Worm (Caenorhabditis elegans): Measurements from ENCODE around the gene pcs-1.

The pcs-1 gene

DNA sequence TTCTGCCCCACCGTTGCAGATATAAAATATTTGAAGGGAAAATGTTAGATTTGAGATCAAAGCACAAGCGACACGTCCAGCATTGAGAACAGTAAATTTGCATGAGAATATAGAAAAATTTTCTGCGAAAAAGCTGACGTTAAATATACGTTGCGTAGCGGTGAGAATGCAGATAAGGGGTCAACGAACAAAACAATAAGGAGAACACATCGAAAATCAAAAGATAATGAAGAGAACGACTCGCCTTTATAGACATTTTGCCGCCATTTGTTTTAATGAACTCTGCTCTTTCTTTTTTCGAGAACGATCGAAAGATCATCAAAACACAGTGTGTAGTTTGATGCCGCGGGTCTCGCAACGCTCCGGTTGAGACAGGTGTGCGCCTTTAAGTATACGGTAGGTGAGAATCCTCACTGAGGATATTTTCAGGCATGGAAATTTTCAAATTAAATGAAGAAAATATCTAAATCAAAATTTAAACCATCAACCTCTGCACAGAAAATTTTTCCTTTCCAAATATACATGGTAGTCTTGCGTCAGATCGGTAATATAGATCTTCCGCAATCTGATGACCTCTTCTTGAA lies 18.7 kb upstream of the pcs-1 start (continued):
- TF ChIP-seq madf-8 (GFP tag; conservative IDR thresholded peaks at IDR 0.05) (peak; percentile 84), pbrm-1 (GFP tag; IDR thresholded peaks at IDR 0.05) (peak; percentile 69; the same call in 1 of the 2 replicates), lin-26 (GFP tag; IDR thresholded peaks at IDR 0.05) (0 out of 2 replicates have a peak, but pooled peaks have one; percentile 36), F57C9.4 (tag; optimal IDR thresholded peaks at IDR 0.05) (no peak), ama-1 (optimal IDR thresholded peaks at IDR 0.05) (no peak), ama-1 (GFP tag; optimal IDR thresholded peaks at IDR 0.05) (peak in 1 of 2 experiments; percentile 22), nhr-80 (tag; optimal IDR thresholded peaks at IDR 0.05) (peak; percentile 49), F33H1.4 (GFP tag; IDR thresholded peaks at IDR 0.05) (peak; percentile 83), aptf-3 (GFP tag; IDR thresholded peaks at IDR 0.05) (no peak), him-1 (tag; optimal IDR thresholded peaks at IDR 0.05) (peak; percentile 26), athp-1 (tag; optimal IDR thresholded peaks at IDR 0.05) (peak; percentile 60), rcor-1 (GFP tag; IDR thresholded peaks at IDR 0.05) (peak; percentile 33; the same call in 1 of the 2 replicates), D2030.7 (GFP tag; IDR thresholded peaks at IDR 0.05) (peak; percentile 76)

ce11 chrII:11595368-11595996 lies 17.9 kb upstream of the pcs-1 start, which contains the start of gene gfat-1:
Gene gfat-1, minus strand, starts transcription at chrII:11595418.
- TF ChIP-seq cebp-1 (GFP tag; IDR thresholded peaks at IDR 0.05) = no peak
- no peak for TF ChIP-seq cebp-1 (tag; optimal IDR thresholded peaks at IDR 0.05)
- TF ChIP-seq ets-4 (GFP tag; optimal IDR thresholded peaks at IDR 0.05) = no peak
- TF ChIP-seq madf-3 (GFP tag; IDR thresholded peaks at IDR 0.05) = no peak
- no peak for TF ChIP-seq lir-1 (GFP tag; conservative IDR thresholded peaks at IDR 0.05)
- TF ChIP-seq lsy-27 (tag; optimal IDR thresholded peaks at IDR 0.05; ENCODE audit: borderline replicate concordance, insufficient read depth) = no peak
- TF ChIP-seq C17E4.6 (GFP tag; IDR thresholded peaks at IDR 0.05) = 0 out of 2 replicates have a peak, but pooled peaks have one; percentile 45
- TF ChIP-seq nhr-90 (tag; optimal IDR thresholded peaks at IDR 0.05) = no peak
- TF ChIP-seq hmg-1.2 (GFP tag; IDR thresholded peaks at IDR 0.05) = peak; percentile 45; the same call in 1 of the 2 replicates
- no peak for TF ChIP-seq mel-28 (tag; optimal IDR thresholded peaks at IDR 0.05; ENCODE audit: borderline replicate concordance)
- no peak for TF ChIP-seq fkh-3 (tag; optimal IDR thresholded peaks at IDR 0.05)
- TF ChIP-seq ceh-40 (GFP tag; IDR thresholded peaks at IDR 0.05) = no peak
- TF ChIP-seq mcd-1 (GFP tag; IDR thresholded peaks at IDR 0.05) = peak; percentile 39
- TF ChIP-seq mes-4 (tag; optimal IDR thresholded peaks at IDR 0.05) = no peak
- TF ChIP-seq nhr-80 (tag; optimal IDR thresholded peaks at IDR 0.05) = no peak
- TF ChIP-seq madf-6 (GFP tag; IDR thresholded peaks at IDR 0.05) = no peak
- TF ChIP-seq ceh-27 (GFP tag; optimal IDR thresholded peaks at IDR 0.05) = no peak
- TF ChIP-seq let-607 (tag; optimal IDR thresholded peaks at IDR 0.05) = peak; percentile 32 to 52
- no peak for TF ChIP-seq nfya-2 (GFP tag; IDR thresholded peaks at IDR 0.05)
- TF ChIP-seq mxl-1 (tag; optimal IDR thresholded peaks at IDR 0.05) = no peak
- no peak for TF ChIP-seq F57A8.1 (GFP tag; optimal IDR thresholded peaks at IDR 0.05)
- no peak for TF ChIP-seq egl-18 (GFP tag; IDR thresholded peaks at IDR 0.05)
- no peak for TF ChIP-seq hlh-26 (GFP tag; conservative IDR thresholded peaks at IDR 0.05)
- TF ChIP-seq zfh-2 (GFP tag; conservative IDR thresholded peaks at IDR 0.05) = peak; percentile 41; the same call in 1 of the 2 replicates
- no peak for TF ChIP-seq nfyb-1 (GFP tag; IDR thresholded peaks at IDR 0.05)
